Fruit fly (Drosophila melanogaster): ENCODE results near the gene CG42728.

dm6 chr3L:15563058-15563850 is 35.3 kb upstream of the CG42728 start, which contains the start of the genes CG7739 and SCCRO:
- TF ChIP-seq usp (GFP tag; optimal IDR thresholded peaks at IDR 0.05) (no peak), pan (optimal IDR thresholded peaks at IDR 0.05) (no peak), EcR (GFP tag; optimal IDR thresholded peaks at IDR 0.05) (no peak)

All from whole organism.